Worm (Caenorhabditis elegans) whole organism, L1 larva: Measurements from ENCODE around the gene B0244.4.

Source experiments
- C16A3.4 ChIP-seq: fragments of 150-350 bp; optimal IDR thresholded peaks from 2 replicates; lab custom pipeline; 2014; ENCODE audit warnings: missing biosample characterization, missing genetic modification characterization
- aha-1 ChIP-seq: fragments of 150-350 bp; optimal IDR thresholded peaks from 2 replicates; lab custom pipeline; 2014; ENCODE audit warnings: missing biosample characterization, missing genetic modification characterization
- alr-1 ChIP-seq: fragments of 200-800 bp; sonication (Bioruptor generic); optimal IDR thresholded peaks from 2 replicates; lab custom pipeline; 2018; ENCODE audit warnings: borderline replicate concordance, mild to moderate bottlenecking, missing genetic modification characterization, missing compliant biosample characterization
- aly-2 ChIP-seq: fragments of 150-350 bp; optimal IDR thresholded peaks from 2 replicates; lab custom pipeline; 2014; ENCODE audit warnings: missing biosample characterization, missing genetic modification characterization
- blmp-1 ChIP-seq: fragments of 150-350 bp; optimal IDR thresholded peaks from 2 replicates; lab custom pipeline; 2014; ENCODE audit warnings: missing biosample characterization, missing genetic modification characterization
- ceh-63 ChIP-seq: fragments of 200-800 bp; sonication (Bioruptor generic); optimal IDR thresholded peaks from 2 replicates; lab custom pipeline; 2018; ENCODE audit warnings: mild to moderate bottlenecking, missing genetic modification characterization, missing compliant biosample characterization
- dpl-1 ChIP-seq, 3 experiments: fragments of 150-350 bp in 2 of 3; sonication (generic microtip) in 1 of 3; optimal IDR thresholded peaks; 2 replicates each; lab custom pipeline; 2014 to 2017; ENCODE audit warnings: missing biosample characterization in 3 of 3, missing genetic modification characterization in 3 of 3, missing genetic modification reagents in 3 of 3
- dsc-1 ChIP-seq: sonication (generic microtip); optimal IDR thresholded peaks from 2 replicates; lab custom pipeline; 2016; ENCODE audit warnings: mild to moderate bottlenecking, missing genetic modification characterization, missing compliant biosample characterization
- efl-1 ChIP-seq, 4 experiments: fragments of 150-350 bp; optimal IDR thresholded peaks in 3 of 4; peaks in 1 of 4; 1 replicate in 1 of 4; 2 replicates in 3 of 4; lab custom pipeline; 2014; ENCODE audit warnings: missing biosample characterization in 2 of 4, missing genetic modification characterization in 2 of 4, missing genetic modification reagents in 2 of 4
- efl-3 ChIP-seq: fragments of 200-800 bp; sonication (Bioruptor generic); optimal IDR thresholded peaks from 2 replicates; lab custom pipeline; 2018; ENCODE audit warnings: mild to moderate bottlenecking, missing genetic modification characterization, missing compliant biosample characterization
- egl-13 ChIP-seq: sonication (generic microtip); optimal IDR thresholded peaks from 2 replicates; lab custom pipeline; 2016; ENCODE audit warnings: missing genotype, missing genetic modification reagents, missing genetic modification characterization, missing compliant biosample characterization
- egl-27 ChIP-seq, 2 experiments: fragments of 150-350 bp in 1 of 2; sonication (generic microtip); optimal IDR thresholded peaks; 3 replicates each; lab custom pipeline; 2017 to 2018; ENCODE audit warnings: missing biosample characterization in 2 of 2, missing genetic modification characterization in 2 of 2, missing genetic modification reagents in 2 of 2
- elt-2 ChIP-seq: sonication (generic microtip); optimal IDR thresholded peaks from 2 replicates; lab custom pipeline; 2016; ENCODE audit warnings: missing genetic modification characterization, mild to moderate bottlenecking, inconsistent platforms, missing compliant biosample characterization, missing genetic modification reagents
- ets-5 ChIP-seq: fragments of 200-800 bp; sonication (Bioruptor generic); IDR thresholded peaks from 2 replicates; pipeline ENCODE4 v1.3.6; 2022; ENCODE audit warnings: missing genetic modification characterization, missing compliant biosample characterization
- fkh-10 ChIP-seq: sonication (generic microtip); optimal IDR thresholded peaks from 2 replicates; lab custom pipeline; 2017; ENCODE audit warnings: missing biosample characterization, missing genetic modification reagents, missing genetic modification characterization
- fkh-4 ChIP-seq: sonication (generic microtip); optimal IDR thresholded peaks from 2 replicates; lab custom pipeline; 2016; ENCODE audit warnings: missing compliant biosample characterization, missing genetic modification characterization, borderline replicate concordance
- grh-1 ChIP-seq: fragments of 200-800 bp; sonication (Bioruptor generic); IDR thresholded peaks from 2 replicates; pipeline ENCODE4 v1.3.6; 2022; ENCODE audit warnings: missing genetic modification reagents, missing genetic modification characterization, missing compliant biosample characterization
- irx-1 ChIP-seq: sonication (generic microtip); optimal IDR thresholded peaks from 2 replicates; lab custom pipeline; 2016; ENCODE audit warnings: missing genetic modification characterization, missing compliant biosample characterization
- lin-35 ChIP-seq, 2 experiments: fragments of 150-350 bp; optimal IDR thresholded peaks; 2 replicates each; lab custom pipeline; 2014; ENCODE audit warnings: missing biosample characterization in 2 of 2, missing genetic modification characterization in 2 of 2, missing genetic modification reagents in 2 of 2
- lir-3 ChIP-seq: sonication (generic microtip); optimal IDR thresholded peaks from 2 replicates; lab custom pipeline; 2016; ENCODE audit warnings: mild to moderate bottlenecking, missing genetic modification characterization, moderate library complexity, missing compliant biosample characterization; ENCODE audit not compliant: poor library complexity
- lsy-2 ChIP-seq, 2 experiments: fragments of 150-350 bp; optimal IDR thresholded peaks; 2 replicates each; lab custom pipeline; 2014; ENCODE audit warnings: missing biosample characterization in 2 of 2, missing genetic modification characterization in 2 of 2
- mab-9 ChIP-seq: fragments of 200-800 bp; sonication (Bioruptor generic); IDR thresholded peaks from 2 replicates; pipeline ENCODE4 v1.3.6; 2022; ENCODE audit warnings: missing genetic modification reagents, missing genetic modification characterization, missing compliant biosample characterization
- mef-2 ChIP-seq: fragments of 150-350 bp; optimal IDR thresholded peaks from 2 replicates; lab custom pipeline; 2014; ENCODE audit warnings: missing biosample characterization, missing genetic modification characterization
- nhr-19 ChIP-seq: fragments of 200-800 bp; sonication (Bioruptor generic); conservative IDR thresholded peaks from 2 replicates; pipeline ENCODE4 v1.3.6; 2022; ENCODE audit warnings: missing genetic modification characterization, missing compliant biosample characterization
- nhr-20 ChIP-seq: sonication (generic microtip); optimal IDR thresholded peaks from 2 replicates; lab custom pipeline; 2016; ENCODE audit warnings: mild to moderate bottlenecking, missing genetic modification characterization, missing compliant biosample characterization
- nhr-237 ChIP-seq: fragments of 150-350 bp; optimal IDR thresholded peaks from 2 replicates; lab custom pipeline; 2014; ENCODE audit warnings: missing biosample characterization, missing genetic modification characterization
- nhr-71 ChIP-seq: sonication (generic microtip); optimal IDR thresholded peaks from 2 replicates; lab custom pipeline; 2016; ENCODE audit warnings: mild to moderate bottlenecking, missing genetic modification characterization, moderate library complexity, missing compliant biosample characterization
- nhr-84 ChIP-seq: sonication (generic microtip); optimal IDR thresholded peaks from 2 replicates; lab custom pipeline; 2017; ENCODE audit warnings: missing biosample characterization, missing genetic modification characterization
- nhr-90 ChIP-seq: sonication (generic microtip); optimal IDR thresholded peaks from 2 replicates; lab custom pipeline; 2016; ENCODE audit warnings: mild to moderate bottlenecking, missing genetic modification characterization, missing compliant biosample characterization; ENCODE audit not compliant: poor library complexity
- pqm-1 ChIP-seq: sonication (generic microtip); optimal IDR thresholded peaks from 3 replicates; lab custom pipeline; 2017; ENCODE audit warnings: missing biosample characterization, missing genetic modification characterization
- rnt-1 ChIP-seq: sonication (generic microtip); optimal IDR thresholded peaks from 2 replicates; lab custom pipeline; 2016; ENCODE audit warnings: mild to moderate bottlenecking, missing genetic modification characterization, moderate library complexity, missing compliant biosample characterization
- skn-1 ChIP-seq: fragments of 150-350 bp; optimal IDR thresholded peaks from 2 replicates; lab custom pipeline; 2014; ENCODE audit warnings: missing biosample characterization, missing genetic modification characterization
- snpc-4 ChIP-seq: fragments of 150-350 bp; optimal IDR thresholded peaks from 2 replicates; lab custom pipeline; 2014; ENCODE audit warnings: missing biosample characterization, missing genetic modification characterization
- swsn-7 ChIP-seq: sonication (generic microtip); optimal IDR thresholded peaks from 2 replicates; lab custom pipeline; 2016; ENCODE audit warnings: missing genetic modification characterization, missing compliant biosample characterization
- tlp-1 ChIP-seq: fragments of 150-350 bp; optimal IDR thresholded peaks from 2 replicates; lab custom pipeline; 2014; ENCODE audit warnings: missing biosample characterization, missing genetic modification characterization
- unc-130 ChIP-seq: fragments of 150-350 bp; optimal IDR thresholded peaks from 2 replicates; lab custom pipeline; 2017; ENCODE audit warnings: missing biosample characterization, missing genetic modification characterization, inconsistent platforms
- unc-30 ChIP-seq: sonication (generic microtip); optimal IDR thresholded peaks from 2 replicates; lab custom pipeline; 2017; ENCODE audit warnings: missing biosample characterization, missing genetic modification characterization
- unc-98 ChIP-seq: fragments of 200-800 bp; sonication (Bioruptor generic); IDR thresholded peaks from 2 replicates; pipeline ENCODE4 v1.3.6; 2022; ENCODE audit warnings: missing genetic modification characterization, missing compliant biosample characterization
- vab-15 ChIP-seq: sonication (generic microtip); optimal IDR thresholded peaks from 2 replicates; lab custom pipeline; 2017; ENCODE audit warnings: missing genotype, mild to moderate bottlenecking, missing genetic modification characterization, missing compliant biosample characterization
- zip-4 ChIP-seq: fragments of 200-800 bp; sonication (Bioruptor generic); optimal IDR thresholded peaks from 2 replicates; lab custom pipeline; 2018; ENCODE audit warnings: mild to moderate bottlenecking, missing genetic modification characterization, moderate library complexity, missing compliant biosample characterization
- ztf-4 ChIP-seq: fragments of 150-350 bp; optimal IDR thresholded peaks from 2 replicates; lab custom pipeline; 2014; ENCODE audit warnings: missing biosample characterization, missing genetic modification characterization

Gene B0244.4

ce11 chrIII:5763988-5764387 lies 16.7 kb downstream of the B0244.4 start (continued):
- TF ChIP-seq nhr-20: no peak
- no peak for TF ChIP-seq skn-1 (tag; lab: Kevin White, UChicago)
- no peak for TF ChIP-seq nhr-237 (tag; lab: Kevin White, UChicago)
- no peak for TF ChIP-seq C16A3.4 (tag; lab: Kevin White, UChicago)
- no peak for TF ChIP-seq pqm-1
- no peak for TF ChIP-seq aly-2 (tag; lab: Kevin White, UChicago)
- no peak for TF ChIP-seq lin-35 (GFP tag; optimal IDR thresholded peaks at IDR 0.05; lab: Kevin White, UChicago)
- TF ChIP-seq lir-3: no peak
- TF ChIP-seq dpl-1 (GFP tag; optimal IDR thresholded peaks at IDR 0.05; lab: Kevin White, UChicago): no peak
- no peak for TF ChIP-seq unc-130
- TF ChIP-seq aha-1 (tag; lab: Kevin White, UChicago): no peak
- TF ChIP-seq snpc-4 (tag; lab: Kevin White, UChicago): no peak
- no peak for TF ChIP-seq mef-2 (tag; lab: Kevin White, UChicago)
- no peak for TF ChIP-seq egl-27 (tag; optimal IDR thresholded peaks at IDR 0.05; lab: Kevin White, UChicago)
- no peak for TF ChIP-seq nhr-19 (GFP tag; lab: Robert Waterston, UW)
- TF ChIP-seq grh-1 (GFP tag; lab: Robert Waterston, UW): no peak
- TF ChIP-seq ets-5 (GFP tag; lab: Robert Waterston, UW): no peak
- TF ChIP-seq nhr-90 (tag; lab: Kevin White, UChicago): no peak
- TF ChIP-seq vab-15: no peak
- TF ChIP-seq tlp-1: no peak
- TF ChIP-seq fkh-4 (tag; lab: Kevin White, UChicago): no peak
- no peak for TF ChIP-seq ceh-63 (GFP tag; lab: Kevin White, UChicago)
- TF ChIP-seq dsc-1: peak; percentile 43
- no peak for TF ChIP-seq blmp-1
- TF ChIP-seq elt-2 (tag; lab: Kevin White, UChicago): no peak
- no peak for TF ChIP-seq alr-1 (tag; lab: Kevin White, UChicago)
- no peak for TF ChIP-seq efl-3 (GFP tag; lab: Kevin White, UChicago)
- TF ChIP-seq mab-9 (GFP tag; lab: Robert Waterston, UW): no peak
- TF ChIP-seq unc-98: no peak
- no peak for TF ChIP-seq fkh-10 (GFP tag; lab: Kevin White, UChicago)
- no peak for TF ChIP-seq egl-13
- no peak for TF ChIP-seq nhr-84 (tag; lab: Kevin White, UChicago)
- TF ChIP-seq lsy-2 (tag; optimal IDR thresholded peaks at IDR 0.05; lab: Kevin White, UChicago): peak in 1 of 2 experiments; percentile 8
- TF ChIP-seq swsn-7 (tag; lab: Kevin White, UChicago): no peak

- TF ChIP-seq ets-5 (GFP tag; lab: Robert Waterston, UW) (no peak), aha-1 (tag; lab: Kevin White, UChicago) (no peak), nhr-90 (tag; lab: Kevin White, UChicago) (peak; percentile 35), swsn-7 (tag; lab: Kevin White, UChicago) (peak; percentile 8), efl-1 (optimal IDR thresholded peaks at IDR 0.05; lab: Kevin White, UChicago) (peak in 1 of 2 experiments; percentile 12), efl-1 (GFP tag; optimal IDR thresholded peaks at IDR 0.05 in 1 of 2; lab: Kevin White, UChicago) (peak in 1 of 2 experiments; percentile 94), lin-35 (GFP tag; optimal IDR thresholded peaks at IDR 0.05; lab: Kevin White, UChicago) (peak; percentile 12 to 40), dpl-1 (GFP tag; optimal IDR thresholded peaks at IDR 0.05; lab: Kevin White, UChicago) (peak in 1 of 3 experiments; percentile 32), rnt-1 (peak; percentile 32)
These were observed 22.5 kb downstream of the B0244.4 start, which contains the start of gene cutl-23 for ce11 chrIII:5769726-5770235. Gene cutl-23, plus strand, starts transcription at chrIII:5770185.

ce11 chrIII:5782080-5782479 lies 34.8 kb downstream of the B0244.4 start:
- TF ChIP-seq nhr-71: no peak
- no peak for TF ChIP-seq irx-1 (tag; lab: Kevin White, UChicago)
- no peak for TF ChIP-seq unc-30 (tag; lab: Kevin White, UChicago)
- no peak for TF ChIP-seq lin-35 (GFP tag; optimal IDR thresholded peaks at IDR 0.05; lab: Kevin White, UChicago)
- TF ChIP-seq rnt-1: no peak
- TF ChIP-seq zip-4 (GFP tag; lab: Kevin White, UChicago): no peak
- TF ChIP-seq ztf-4 (tag; lab: Kevin White, UChicago): no peak
